Fruit fly (Drosophila melanogaster) whole organism, embryonic: Measurements from ENCODE around the gene Rab21.
A peak's percentile ranks its signal among the peaks of the same experiment; 100 is the strongest.

Experiments
- Atf3 ChIP-seq: fragments of 200-800 bp; sonication (Bioruptor generic); optimal IDR thresholded peaks from 3 replicates; lab custom pipeline; 2016; ENCODE audit warnings: missing biosample characterization, missing genetic modification characterization
- Atf6 ChIP-seq: fragments of 200-800 bp; sonication (Bioruptor generic); IDR thresholded peaks from 2 replicates; pipeline ENCODE4 v1.3.6; 2022; ENCODE audit warnings: missing biosample characterization, missing genetic modification characterization
- CG10366 ChIP-seq: fragments of 200-800 bp; sonication (Bioruptor generic); IDR thresholded peaks from 2 replicates; pipeline ENCODE4 v1.3.6; 2022; ENCODE audit warnings: missing biosample characterization, missing genetic modification characterization
- CG11504 ChIP-seq: fragments of 200-800 bp; sonication (Bioruptor generic); optimal IDR thresholded peaks from 3 replicates; lab custom pipeline; 2019; ENCODE audit warnings: missing biosample characterization, mild to moderate bottlenecking, missing genetic modification characterization, moderate library complexity
- CG12659 ChIP-seq: fragments of 200-800 bp; sonication (Bioruptor generic); optimal IDR thresholded peaks from 3 replicates; lab custom pipeline; 2017; ENCODE audit warnings: mild to moderate bottlenecking, missing biosample characterization, missing genetic modification reagents, missing genetic modification characterization
- CG13424 ChIP-seq: fragments of 200-800 bp; sonication (Bioruptor generic); optimal IDR thresholded peaks from 2 replicates; lab custom pipeline; 2019; ENCODE audit warnings: missing biosample characterization, mild to moderate bottlenecking, missing genetic modification characterization, moderate library complexity
- CG14014 ChIP-seq: fragments of 200-800 bp; sonication (Bioruptor generic); IDR thresholded peaks from 2 replicates; pipeline ENCODE4 v1.3.6; 2022; ENCODE audit warnings: missing biosample characterization, missing genetic modification characterization
- CG14441 ChIP-seq: fragments of 200-800 bp; sonication (Bioruptor generic); IDR thresholded peaks from 2 replicates; pipeline ENCODE4 v1.3.6; 2022; ENCODE audit warnings: missing biosample characterization, missing genetic modification characterization
- CG15269 ChIP-seq: fragments of 200-800 bp; sonication (Bioruptor generic); optimal IDR thresholded peaks from 2 replicates; lab custom pipeline; 2018; ENCODE audit warnings: missing biosample characterization, mild to moderate bottlenecking, missing genetic modification characterization, moderate library complexity
- CG1603 ChIP-seq: fragments of 200-800 bp; sonication (Bioruptor generic); optimal IDR thresholded peaks from 2 replicates; lab custom pipeline; 2019; ENCODE audit warnings: missing biosample characterization, mild to moderate bottlenecking, missing genetic modification characterization, moderate library complexity
- CG16863 ChIP-seq: fragments of 200-800 bp; sonication (Bioruptor generic); optimal IDR thresholded peaks from 3 replicates; lab custom pipeline; 2016; ENCODE audit warnings: missing biosample characterization, missing genetic modification characterization
- CG17359 ChIP-seq: fragments of 200-800 bp; sonication (Bioruptor generic); optimal IDR thresholded peaks from 3 replicates; lab custom pipeline; 2018; ENCODE audit warnings: missing biosample characterization, mild to moderate bottlenecking, missing genetic modification characterization, moderate library complexity
- CG1832 ChIP-seq: fragments of 200-800 bp; sonication (Bioruptor generic); optimal IDR thresholded peaks from 2 replicates; lab custom pipeline; 2017; ENCODE audit warnings: missing biosample characterization, mild to moderate bottlenecking, missing genetic modification characterization, inconsistent platforms
- CG2678 ChIP-seq: fragments of 200-800 bp; sonication (Bioruptor generic); optimal IDR thresholded peaks from 3 replicates; lab custom pipeline; 2019; ENCODE audit warnings: missing biosample characterization, mild to moderate bottlenecking, missing genetic modification characterization, moderate library complexity
- CG30403 ChIP-seq: fragments of 200-800 bp; sonication (Bioruptor generic); optimal IDR thresholded peaks from 3 replicates; lab custom pipeline; 2016; ENCODE audit warnings: missing biosample characterization, missing genetic modification characterization
- CG31224 ChIP-seq: fragments of 200-800 bp; sonication (Bioruptor generic); IDR thresholded peaks from 2 replicates; pipeline ENCODE4 v1.3.6; 2022; ENCODE audit warnings: missing biosample characterization, missing genetic modification characterization
- CG3281 ChIP-seq: fragments of 200-800 bp; sonication (Bioruptor generic); optimal IDR thresholded peaks from 3 replicates; lab custom pipeline; 2017; ENCODE audit warnings: missing biosample characterization, mild to moderate bottlenecking, missing genetic modification characterization
- CG3847 ChIP-seq: fragments of 200-800 bp; sonication (Bioruptor generic); IDR thresholded peaks from 2 replicates; pipeline ENCODE4 v1.3.6; 2022; ENCODE audit warnings: missing biosample characterization, missing genetic modification characterization
- CG4730 ChIP-seq: fragments of 200-800 bp; sonication (Bioruptor generic); IDR thresholded peaks from 2 replicates; pipeline ENCODE4 v1.3.6; 2022; ENCODE audit warnings: missing biosample characterization, missing genetic modification characterization
- CG4820 ChIP-seq: fragments of 200-800 bp; sonication (Bioruptor generic); optimal IDR thresholded peaks from 3 replicates; lab custom pipeline; 2016; ENCODE audit warnings: missing biosample characterization, missing genetic modification characterization
- CG6272 ChIP-seq: fragments of 200-800 bp; sonication (Bioruptor generic); IDR thresholded peaks from 2 replicates; pipeline ENCODE4 v1.3.6; 2022; ENCODE audit warnings: missing biosample characterization, missing genetic modification characterization
- CG6689 ChIP-seq: fragments of 200-800 bp; sonication (Bioruptor generic); IDR thresholded peaks from 2 replicates; pipeline ENCODE4 v1.3.6; 2022; ENCODE audit warnings: missing biosample characterization, missing genetic modification characterization
- CG8290 ChIP-seq, 3 experiments: fragments of 200-800 bp; sonication (Bioruptor generic); optimal IDR thresholded peaks; 2 replicates each; lab custom pipeline; 2016 to 2019; ENCODE audit warnings: missing biosample characterization in 3 of 3, missing genetic modification characterization in 3 of 3, mild to moderate bottlenecking in 2 of 3, moderate library complexity in 1 of 3
- CG9215 ChIP-seq: fragments of 200-800 bp; sonication (Bioruptor generic); IDR thresholded peaks from 2 replicates; pipeline ENCODE4 v1.3.6; 2022; ENCODE audit warnings: missing biosample characterization, missing genetic modification characterization
- CG9876 ChIP-seq: fragments of 200-800 bp; sonication (Bioruptor generic); optimal IDR thresholded peaks from 2 replicates; lab custom pipeline; 2016; ENCODE audit warnings: missing biosample characterization, missing genetic modification characterization
- CHES-1-like ChIP-seq: fragments of 200-800 bp; sonication (Bioruptor generic); optimal IDR thresholded peaks from 2 replicates; lab custom pipeline; 2016; ENCODE audit warnings: missing biosample characterization, missing genetic modification characterization
- Chrac-16 ChIP-seq: fragments of 200-800 bp; sonication (Bioruptor generic); optimal IDR thresholded peaks from 3 replicates; lab custom pipeline; 2016; ENCODE audit warnings: missing biosample characterization, missing genetic modification characterization
- Dp ChIP-seq: fragments of 200-800 bp; sonication (Bioruptor generic); optimal IDR thresholded peaks from 2 replicates; lab custom pipeline; 2018; ENCODE audit warnings: missing biosample characterization, mild to moderate bottlenecking, missing genetic modification characterization, moderate library complexity
- Hand ChIP-seq: fragments of 200-800 bp; sonication (Bioruptor generic); optimal IDR thresholded peaks from 2 replicates; lab custom pipeline; 2017; ENCODE audit warnings: mild to moderate bottlenecking, missing biosample characterization, missing genetic modification reagents, missing genetic modification characterization
- HmgZ ChIP-seq: fragments of 200-800 bp; sonication (Bioruptor generic); optimal IDR thresholded peaks from 2 replicates; lab custom pipeline; 2018; ENCODE audit warnings: missing biosample characterization, mild to moderate bottlenecking, missing genetic modification characterization
- Oli ChIP-seq: fragments of 200-800 bp; sonication (Bioruptor generic); optimal IDR thresholded peaks from 2 replicates; lab custom pipeline; 2018; ENCODE audit warnings: missing biosample characterization, mild to moderate bottlenecking, missing genetic modification characterization, moderate library complexity
- PHDP ChIP-seq: fragments of 200-800 bp; sonication (Bioruptor generic); optimal IDR thresholded peaks from 3 replicates; lab custom pipeline; 2018; ENCODE audit warnings: missing biosample characterization, mild to moderate bottlenecking, missing genetic modification characterization, moderate library complexity
- Pdp1 ChIP-seq, 2 experiments: fragments of 200-800 bp; sonication (Bioruptor generic); optimal IDR thresholded peaks; 3 replicates each; lab custom pipeline; 2016; ENCODE audit warnings: missing biosample characterization in 2 of 2, missing genetic modification characterization in 2 of 2, mild to moderate bottlenecking in 1 of 2, moderate library complexity in 1 of 2
- Rfx ChIP-seq: fragments of 200-800 bp; sonication (Bioruptor generic); IDR thresholded peaks from 2 replicates; pipeline ENCODE4 v1.3.6; 2022; ENCODE audit warnings: missing biosample characterization, missing genetic modification characterization
- Xbp1 ChIP-seq: fragments of 200-800 bp; sonication (Bioruptor generic); optimal IDR thresholded peaks from 3 replicates; lab custom pipeline; 2016; ENCODE audit warnings: missing biosample characterization, mild to moderate bottlenecking, missing genetic modification characterization
- al ChIP-seq: fragments of 200-800 bp; sonication (Bioruptor generic); IDR thresholded peaks from 2 replicates; pipeline ENCODE4 v1.3.6; 2022; ENCODE audit warnings: missing biosample characterization, missing genetic modification characterization
- cwo ChIP-seq: fragments of 200-800 bp; sonication (Bioruptor generic); optimal IDR thresholded peaks from 3 replicates; lab custom pipeline; 2017; ENCODE audit warnings: missing biosample characterization, missing genetic modification characterization, mild to moderate bottlenecking, moderate library complexity, missing genetic modification reagents
- dan ChIP-seq: fragments of 200-800 bp; sonication (Bioruptor generic); IDR thresholded peaks from 2 replicates; pipeline ENCODE4 v1.3.6; 2022; ENCODE audit warnings: missing biosample characterization, missing genetic modification characterization
- fu2 ChIP-seq: fragments of 200-800 bp; sonication (Bioruptor generic); optimal IDR thresholded peaks from 2 replicates; lab custom pipeline; 2016; ENCODE audit warnings: missing biosample characterization, missing genetic modification characterization
- grau ChIP-seq: fragments of 200-800 bp; optimal IDR thresholded peaks from 3 replicates; lab custom pipeline; 2019; ENCODE audit warnings: missing biosample characterization, mild to moderate bottlenecking, missing genetic modification characterization, moderate library complexity
- hb ChIP-seq: fragments of 200-800 bp; sonication (Bioruptor generic); IDR thresholded peaks from 3 replicates; pipeline ENCODE4 v1.3.6; 2022; ENCODE audit warnings: missing biosample characterization, missing genetic modification characterization; ENCODE audit not compliant: partially characterized antibody
- hkb ChIP-seq, 2 experiments: fragments of 200-800 bp in 1 of 2; fragments of >200 bp in 1 of 2; sonication (Bioruptor generic) in 1 of 2; IDR thresholded peaks in 1 of 2; optimal IDR thresholded peaks in 1 of 2; 2 replicates each; pipeline versions ENCODE4 v1.3.6 to Lab custom; 2017 to 2022; ENCODE audit warnings: missing biosample characterization in 1 of 2, missing genetic modification characterization in 1 of 2
- ind ChIP-seq: fragments of 200-800 bp; sonication (Bioruptor generic); optimal IDR thresholded peaks from 3 replicates; lab custom pipeline; 2016; ENCODE audit warnings: missing biosample characterization, missing genetic modification characterization
- mam ChIP-seq: fragments of 200-800 bp; sonication (Bioruptor generic); optimal IDR thresholded peaks from 3 replicates; lab custom pipeline; 2016; ENCODE audit warnings: missing biosample characterization, missing genetic modification characterization
- pan ChIP-seq, 4 experiments: fragments of >200 bp in 3 of 4; fragments of 200-800 bp in 1 of 4; sonication (Bioruptor generic) in 1 of 4; optimal IDR thresholded peaks in 3 of 4; IDR thresholded peaks in 1 of 4; 2 replicates each; pipeline versions ENCODE4 v1.3.6 to Lab custom; 2017 to 2022; ENCODE audit warnings: missing biosample characterization in 2 of 4, missing genetic modification characterization in 2 of 4, mixed read lengths in 1 of 4
- pho ChIP-seq: fragments of 200-800 bp; sonication (Bioruptor generic); optimal IDR thresholded peaks from 2 replicates; lab custom pipeline; 2016; ENCODE audit warnings: missing biosample characterization, missing genetic modification characterization
- rib ChIP-seq: fragments of 200-800 bp; sonication (Bioruptor generic); IDR thresholded peaks from 2 replicates; pipeline ENCODE4 v1.3.6; 2022; ENCODE audit warnings: missing biosample characterization, missing genetic modification characterization
- unpg ChIP-seq: fragments of 200-800 bp; sonication (Bioruptor generic); optimal IDR thresholded peaks from 3 replicates; lab custom pipeline; 2018; ENCODE audit warnings: missing biosample characterization, mild to moderate bottlenecking, missing genetic modification characterization, moderate library complexity

Rab21 gene

DNA sequence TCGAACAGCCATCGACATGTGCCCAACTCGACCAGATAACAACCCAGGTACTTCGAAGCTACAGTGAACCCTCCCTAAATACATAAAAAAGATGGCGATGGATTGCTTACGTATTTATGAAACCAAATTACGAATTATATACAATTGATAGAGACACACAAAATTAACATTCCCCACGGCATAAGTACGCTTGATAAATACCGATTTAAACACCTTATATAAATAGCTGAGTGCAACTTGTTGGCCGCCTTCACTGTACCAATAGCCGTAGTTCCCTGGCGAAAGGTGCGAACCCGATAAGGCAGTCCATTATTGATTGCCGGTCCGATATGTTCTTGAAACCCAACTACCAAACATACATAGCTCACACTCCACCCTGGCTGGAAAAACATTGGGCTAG is 2.6 kb downstream of the Rab21 start (continued):
- 0 out of 2 replicates have a peak, but pooled peaks have one; percentile 22 for TF ChIP-seq CG10366 (GFP tag; lab: Robert Waterston, UW)
- TF ChIP-seq hb, result no peak
- no peak for TF ChIP-seq CG8290 (GFP tag; optimal IDR thresholded peaks at IDR 0.05; lab: Kevin White, UChicago)
- TF ChIP-seq CG8290 (tag; optimal IDR thresholded peaks at IDR 0.05; lab: Kevin White, UChicago), result peak in 1 of 2 experiments; percentile 29
- peak; percentile 62 for TF ChIP-seq CG14441
- no peak for TF ChIP-seq Atf3 (GFP tag; lab: Kevin White, UChicago)
- TF ChIP-seq PHDP (tag; lab: Kevin White, UChicago), result peak; percentile 5
- peak; percentile 70 for TF ChIP-seq Atf6 (GFP tag; lab: Robert Waterston, UW)
- TF ChIP-seq CG3847 (GFP tag; lab: Robert Waterston, UW), result 0 out of 2 replicates have a peak, but pooled peaks have one; percentile 6
- peak; percentile 32 for TF ChIP-seq CG11504 (tag; lab: Kevin White, UChicago)
- TF ChIP-seq cwo (GFP tag; lab: Kevin White, UChicago), result peak; percentile 45
- TF ChIP-seq HmgZ (tag; lab: Kevin White, UChicago), result peak; percentile 53
- TF ChIP-seq pan (optimal IDR thresholded peaks at IDR 0.05; lab: Kevin White, UChicago), result no peak
- no peak for TF ChIP-seq pan (GFP tag; optimal IDR thresholded peaks at IDR 0.05 in 1 of 2, IDR thresholded peaks at IDR 0.05 in 1 of 2)
- TF ChIP-seq CG9876 (GFP tag; lab: Kevin White, UChicago), result no peak
- peak; percentile 49 for TF ChIP-seq CG3281 (GFP tag; lab: Kevin White, UChicago)
- TF ChIP-seq grau (tag; lab: Kevin White, UChicago), result peak; percentile 95
- TF ChIP-seq CHES-1-like (GFP tag; lab: Kevin White, UChicago), result peak; percentile 20
- peak; percentile 54 for TF ChIP-seq CG2678
- peak; percentile 7 for TF ChIP-seq CG16863 (GFP tag; lab: Kevin White, UChicago)
- TF ChIP-seq dan, result no peak
- peak; percentile 47 for TF ChIP-seq CG15269 (tag; lab: Kevin White, UChicago)
- peak; percentile 17 for TF ChIP-seq CG13424 (tag; lab: Kevin White, UChicago)
- peak; percentile 29 for TF ChIP-seq unpg (GFP tag; lab: Kevin White, UChicago)
- TF ChIP-seq Dp, result no peak
- no peak for TF ChIP-seq hkb (optimal IDR thresholded peaks at IDR 0.05; lab: Kevin White, UChicago)
- TF ChIP-seq hkb (GFP tag; IDR thresholded peaks at IDR 0.05; lab: Robert Waterston, UW), result 0 out of 2 replicates have a peak, but pooled peaks have one; percentile 35
- TF ChIP-seq Oli (tag; lab: Kevin White, UChicago), result peak; percentile 2
- peak; percentile 2 for TF ChIP-seq CG17359 (tag; lab: Kevin White, UChicago)
- peak; percentile 5 for TF ChIP-seq Chrac-16 (GFP tag; lab: Kevin White, UChicago)
- 0 out of 2 replicates have a peak, but pooled peaks have one; percentile 4 for TF ChIP-seq CG4730 (GFP tag; lab: Robert Waterston, UW)
- TF ChIP-seq Hand (GFP tag; lab: Kevin White, UChicago), result no peak
- peak; percentile 51 for TF ChIP-seq CG9215 (GFP tag; lab: Robert Waterston, UW)
- peak; percentile 46 for TF ChIP-seq CG1603 (tag; lab: Kevin White, UChicago)
- TF ChIP-seq Xbp1, result peak; percentile 1
- TF ChIP-seq Pdp1 (GFP tag; optimal IDR thresholded peaks at IDR 0.05; lab: Kevin White, UChicago), result peak; percentile 16 to 75
- TF ChIP-seq fu2 (GFP tag; lab: Kevin White, UChicago), result peak; percentile 25
- TF ChIP-seq Rfx, result peak; percentile 54; the same call in 1 of the 2 replicates
- peak; percentile 30 for TF ChIP-seq CG12659 (GFP tag; lab: Kevin White, UChicago)
- TF ChIP-seq mam (GFP tag; lab: Kevin White, UChicago), result peak; percentile 15
- TF ChIP-seq CG4820, result peak; percentile 20
- 0 out of 2 replicates have a peak, but pooled peaks have one; percentile 43 for TF ChIP-seq CG14014 (GFP tag; lab: Robert Waterston, UW)
- TF ChIP-seq al, result peak; percentile 23; the same call in 1 of the 2 replicates
- TF ChIP-seq pho (GFP tag; lab: Kevin White, UChicago), result peak; percentile 6
- TF ChIP-seq ind (GFP tag; lab: Kevin White, UChicago), result peak; percentile 27
- TF ChIP-seq CG6689 (GFP tag; lab: Robert Waterston, UW), result 0 out of 2 replicates have a peak, but pooled peaks have one; percentile 14
- TF ChIP-seq CG30403 (GFP tag; lab: Kevin White, UChicago), result peak; percentile 18
- no peak for TF ChIP-seq CG1832
- peak; percentile 24; the same call in 1 of the 2 replicates for TF ChIP-seq CG6272
- TF ChIP-seq CG31224 (GFP tag; lab: Robert Waterston, UW), result peak; percentile 41; the same call in 1 of the 2 replicates
- peak; percentile 44; the same call in 1 of the 2 replicates for TF ChIP-seq rib (GFP tag; lab: Robert Waterston, UW)
